Fruit fly (Drosophila melanogaster): ENCODE results near the gene CG1999.

DNA sequence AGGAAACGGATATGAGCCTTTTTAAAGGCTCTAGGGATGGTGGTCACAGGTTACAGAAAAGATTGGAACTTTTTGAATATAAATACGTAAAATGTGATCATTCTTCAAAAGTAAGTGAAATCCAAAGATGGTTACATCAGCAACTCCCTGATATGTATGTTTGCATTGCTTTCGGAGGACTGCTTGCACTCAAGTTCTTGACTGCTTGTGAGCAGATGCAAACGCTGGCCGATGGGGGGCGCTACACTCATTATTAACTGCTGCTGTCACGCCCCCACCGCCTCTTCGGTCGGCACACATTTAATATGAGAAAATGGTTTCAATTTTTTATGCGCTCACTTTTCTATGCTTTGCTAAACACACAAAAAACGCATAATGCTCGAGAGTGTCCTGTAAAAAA, 8.6 kb upstream of the CG1999 start:
- TF ChIP-seq CG8301 (tag; optimal IDR thresholded peaks at IDR 0.05), result no peak
- no peak for TF ChIP-seq CG8159 (tag; optimal IDR thresholded peaks at IDR 0.05)
- TF ChIP-seq Ets98B (GFP tag; IDR thresholded peaks at IDR 0.05), result no peak
- TF ChIP-seq EcR (GFP tag; optimal IDR thresholded peaks at IDR 0.05), result no peak
- TF ChIP-seq CG13204 (GFP tag; optimal IDR thresholded peaks at IDR 0.05), result no peak
- no peak for TF ChIP-seq gl (tag; optimal IDR thresholded peaks at IDR 0.05)
- TF ChIP-seq CG10348 (GFP tag; IDR thresholded peaks at IDR 0.05), result no peak
- no peak for TF ChIP-seq CG4496 (GFP tag; IDR thresholded peaks at IDR 0.05)
- TF ChIP-seq CG12605 (GFP tag; IDR thresholded peaks at IDR 0.05), result no peak
- TF ChIP-seq CG17806 (tag; optimal IDR thresholded peaks at IDR 0.05), result no peak
- TF ChIP-seq fd96Ca (GFP tag; IDR thresholded peaks at IDR 0.05), result no peak
- no peak for TF ChIP-seq Snoo (tag; optimal IDR thresholded peaks at IDR 0.05)
- no peak for TF ChIP-seq rn (GFP tag; IDR thresholded peaks at IDR 0.05)
- TF ChIP-seq CG34367 (tag; optimal IDR thresholded peaks at IDR 0.05), result no peak
